Worm (Caenorhabditis elegans) whole organism, L1 larva: ENCODE results near the gene npa-1.

Source experiments
- C34B4.2 ChIP-seq: sonication (generic microtip); optimal IDR thresholded peaks from 2 replicates; lab custom pipeline; 2017; ENCODE audit warnings: mild to moderate bottlenecking, missing genetic modification characterization, missing compliant biosample characterization
- F16B12.6 ChIP-seq: fragments of 150-350 bp; optimal IDR thresholded peaks from 2 replicates; lab custom pipeline; 2014; ENCODE audit warnings: missing biosample characterization, missing genetic modification characterization
- blmp-1 ChIP-seq: fragments of 150-350 bp; optimal IDR thresholded peaks from 2 replicates; lab custom pipeline; 2014; ENCODE audit warnings: missing biosample characterization, missing genetic modification characterization
- ceh-82 ChIP-seq, 3 experiments: fragments of 150-350 bp in 1 of 3; sonication (generic microtip) in 2 of 3; optimal IDR thresholded peaks; 2 replicates each; lab custom pipeline; 2014 to 2017; ENCODE audit warnings: missing biosample characterization in 3 of 3, missing genetic modification characterization in 3 of 3
- dpl-1 ChIP-seq, 3 experiments: fragments of 150-350 bp in 2 of 3; sonication (generic microtip) in 1 of 3; optimal IDR thresholded peaks; 2 replicates each; lab custom pipeline; 2014 to 2017; ENCODE audit warnings: missing biosample characterization in 3 of 3, missing genetic modification characterization in 3 of 3, missing genetic modification reagents in 3 of 3
- nhr-11 ChIP-seq: fragments of 150-350 bp; optimal IDR thresholded peaks from 2 replicates; lab custom pipeline; 2014; ENCODE audit warnings: missing biosample characterization, missing genetic modification characterization
- ztf-4 ChIP-seq: fragments of 150-350 bp; optimal IDR thresholded peaks from 2 replicates; lab custom pipeline; 2014; ENCODE audit warnings: missing biosample characterization, missing genetic modification characterization

- TF ChIP-seq C34B4.2 (tag; lab: Kevin White, UChicago): no peak
- no peak for TF ChIP-seq blmp-1 (tag; lab: Kevin White, UChicago)
- no peak for TF ChIP-seq ceh-82 (tag; optimal IDR thresholded peaks at IDR 0.05; lab: Kevin White, UChicago)
- TF ChIP-seq F16B12.6 (tag; lab: Kevin White, UChicago): no peak
- TF ChIP-seq nhr-11 (tag; lab: Kevin White, UChicago): no peak
- no peak for TF ChIP-seq ztf-4 (tag; lab: Kevin White, UChicago)
- no peak for TF ChIP-seq dpl-1 (GFP tag; optimal IDR thresholded peaks at IDR 0.05; lab: Kevin White, UChicago)
Measured at ce11 chrV:7054598-7054997, 21.0 kb upstream of the npa-1 start, which contains the start of gene spig-8.
